Worm (Caenorhabditis elegans) whole organism, young adult: Measurements from ENCODE around the gene B0336.7.

Experiments
- B0035.1 ChIP-seq: sonication (generic microtip); optimal IDR thresholded peaks from 2 replicates; lab custom pipeline; 2016; ENCODE audit warnings: missing genetic modification characterization, mild to moderate bottlenecking, missing compliant biosample characterization, missing genotype, missing genetic modification reagents
- B0261.1 ChIP-seq: sonication (generic microtip); optimal IDR thresholded peaks from 2 replicates; lab custom pipeline; 2016; ENCODE audit warnings: mild to moderate bottlenecking, missing genetic modification characterization, moderate library complexity, missing compliant biosample characterization
- C17E4.6 ChIP-seq: fragments of 200-800 bp; sonication (Bioruptor generic); IDR thresholded peaks from 2 replicates; pipeline ENCODE4 v1.3.6; 2022; ENCODE audit warnings: missing genetic modification reagents, missing genetic modification characterization, missing compliant biosample characterization
- F23B12.7 ChIP-seq: sonication (generic microtip); optimal IDR thresholded peaks from 2 replicates; lab custom pipeline; 2017; ENCODE audit warnings: missing genetic modification characterization, mild to moderate bottlenecking, missing compliant biosample characterization, antibody characterized with exemption, moderate library complexity; ENCODE audit not compliant: insufficient read depth
- F33H1.4 ChIP-seq: fragments of 200-800 bp; sonication (Bioruptor generic); IDR thresholded peaks from 2 replicates; pipeline ENCODE4 v1.3.6; 2022; ENCODE audit warnings: missing genetic modification reagents, missing genetic modification characterization, missing compliant biosample characterization
- F37B4.10 ChIP-seq: fragments of 200-800 bp; sonication (Bioruptor generic); IDR thresholded peaks from 2 replicates; pipeline ENCODE4 v1.3.6; 2022; ENCODE audit warnings: missing genetic modification characterization, missing compliant biosample characterization
- F49E8.2 ChIP-seq: sonication (generic microtip); optimal IDR thresholded peaks from 3 replicates; lab custom pipeline; 2017; ENCODE audit warnings: missing genetic modification characterization, mild to moderate bottlenecking, missing compliant biosample characterization, antibody characterized with exemption, moderate library complexity; ENCODE audit not compliant: insufficient read depth
- K12H6.12 ChIP-seq: fragments of 200-800 bp; sonication (Bioruptor generic); optimal IDR thresholded peaks from 2 replicates; lab custom pipeline; 2018; ENCODE audit warnings: mild to moderate bottlenecking, missing genetic modification characterization, missing compliant biosample characterization
- T07F8.4 ChIP-seq: sonication (generic microtip); optimal IDR thresholded peaks from 2 replicates; lab custom pipeline; 2016; ENCODE audit warnings: mild to moderate bottlenecking, missing genetic modification characterization, moderate library complexity, missing compliant biosample characterization
- Y53G8AR.9 ChIP-seq: fragments of 200-800 bp; sonication (Bioruptor generic); conservative IDR thresholded peaks from 2 replicates; pipeline ENCODE4 v1.3.6; 2022; ENCODE audit warnings: missing genetic modification reagents, missing genetic modification characterization, missing compliant biosample characterization
- Y56A3A.18 ChIP-seq: fragments of 200-800 bp; sonication (Bioruptor generic); IDR thresholded peaks from 2 replicates; pipeline ENCODE4 v1.3.6; 2022; ENCODE audit warnings: missing genetic modification reagents, missing genetic modification characterization, missing compliant biosample characterization
- akir-1 ChIP-seq: fragments of 200-800 bp; sonication (Bioruptor generic); optimal IDR thresholded peaks from 2 replicates; lab custom pipeline; 2018; ENCODE audit warnings: mild to moderate bottlenecking, missing genetic modification characterization, moderate library complexity, missing compliant biosample characterization
- bed-2 ChIP-seq: fragments of 200-800 bp; sonication (Bioruptor generic); IDR thresholded peaks from 2 replicates; pipeline ENCODE4 v1.3.6; 2022; ENCODE audit warnings: missing genetic modification reagents, missing genetic modification characterization, missing compliant biosample characterization
- ceh-27 ChIP-seq: fragments of 200-800 bp; sonication (Bioruptor generic); optimal IDR thresholded peaks from 2 replicates; lab custom pipeline; 2018; ENCODE audit warnings: mild to moderate bottlenecking, missing genetic modification characterization, moderate library complexity, missing compliant biosample characterization
- dpff-1 ChIP-seq: sonication (generic microtip); optimal IDR thresholded peaks from 2 replicates; lab custom pipeline; 2017; ENCODE audit warnings: mild to moderate bottlenecking, missing genetic modification characterization, missing compliant biosample characterization
- ekl-4 ChIP-seq: fragments of 200-800 bp; sonication (Bioruptor generic); IDR thresholded peaks from 2 replicates; pipeline ENCODE4 v1.3.6; 2022; ENCODE audit warnings: missing genetic modification reagents, missing genetic modification characterization, missing compliant biosample characterization
- hlh-12 ChIP-seq: sonication (generic microtip); optimal IDR thresholded peaks from 2 replicates; lab custom pipeline; 2016; ENCODE audit warnings: missing genetic modification characterization, missing compliant biosample characterization
- lin-40 ChIP-seq: sonication (generic microtip); optimal IDR thresholded peaks from 2 replicates; lab custom pipeline; 2016; ENCODE audit warnings: missing genetic modification characterization, mild to moderate bottlenecking, missing compliant biosample characterization, missing genotype, missing genetic modification reagents
- lsy-27 ChIP-seq: sonication (generic microtip); optimal IDR thresholded peaks from 2 replicates; lab custom pipeline; 2017; ENCODE audit warnings: missing genetic modification characterization, mild to moderate bottlenecking, missing compliant biosample characterization, antibody characterized with exemption, missing genotype, borderline replicate concordance; ENCODE audit not compliant: insufficient read depth
- madf-3 ChIP-seq: fragments of 200-800 bp; sonication (Bioruptor generic); IDR thresholded peaks from 2 replicates; pipeline ENCODE4 v1.3.6; 2022; ENCODE audit warnings: missing genetic modification reagents, missing genetic modification characterization, missing compliant biosample characterization
- mcd-1 ChIP-seq: fragments of 200-800 bp; sonication (Bioruptor generic); IDR thresholded peaks from 2 replicates; pipeline ENCODE4 v1.3.6; 2022; ENCODE audit warnings: missing genetic modification reagents, missing genetic modification characterization, missing compliant biosample characterization
- nfya-2 ChIP-seq: fragments of 200-800 bp; sonication (Bioruptor generic); IDR thresholded peaks from 2 replicates; pipeline ENCODE4 v1.3.6; 2022; ENCODE audit warnings: missing genetic modification reagents, missing genetic modification characterization, missing compliant biosample characterization
- nhr-27 ChIP-seq: fragments of 200-800 bp; sonication (Bioruptor generic); optimal IDR thresholded peaks from 2 replicates; lab custom pipeline; 2018; ENCODE audit warnings: mild to moderate bottlenecking, missing genetic modification characterization, moderate library complexity, missing compliant biosample characterization
- nhr-90 ChIP-seq: sonication (generic microtip); optimal IDR thresholded peaks from 2 replicates; lab custom pipeline; 2016; ENCODE audit warnings: missing genotype, mild to moderate bottlenecking, missing genetic modification characterization, missing compliant biosample characterization
- pha-4 ChIP-seq: fragments of 150-350 bp; sonication (generic microtip); optimal IDR thresholded peaks from 2 replicates; lab custom pipeline; 2014; ENCODE audit warnings: missing biosample characterization, missing genetic modification reagents, missing genetic modification characterization
- rcor-1 ChIP-seq: fragments of 200-800 bp; sonication (Bioruptor generic); IDR thresholded peaks from 2 replicates; pipeline ENCODE4 v1.3.6; 2022; ENCODE audit warnings: missing genetic modification reagents, missing genetic modification characterization, missing compliant biosample characterization
- rec-8 ChIP-seq, 2 experiments: sonication (generic microtip); optimal IDR thresholded peaks; 2 replicates each; lab custom pipeline; 2016; ENCODE audit warnings: mild to moderate bottlenecking in 2 of 2, missing genetic modification characterization in 2 of 2, missing genetic modification reagents in 2 of 2, missing genotype in 2 of 2, missing biosample characterization in 1 of 2, missing compliant biosample characterization in 1 of 2, moderate library complexity in 1 of 2
- repo-1 ChIP-seq: sonication (generic microtip); optimal IDR thresholded peaks from 2 replicates; lab custom pipeline; 2017; ENCODE audit warnings: mild to moderate bottlenecking, missing genetic modification characterization, missing compliant biosample characterization
- snpc-4 ChIP-seq, 5 experiments: fragments of 150-350 bp in 1 of 5; sonication (generic microtip) in 4 of 5; optimal IDR thresholded peaks; 2 replicates each; lab custom pipeline; 2014 to 2018; ENCODE audit warnings: missing genetic modification characterization in 5 of 5, missing biosample characterization in 3 of 5, antibody characterized with exemption in 2 of 5, mild to moderate bottlenecking in 2 of 5, missing compliant biosample characterization in 2 of 5, missing genotype in 2 of 5, moderate library complexity in 2 of 5, missing genetic modification reagents in 1 of 5
- somi-1 ChIP-seq: fragments of 200-800 bp; sonication (Bioruptor generic); optimal IDR thresholded peaks from 2 replicates; lab custom pipeline; 2018; ENCODE audit warnings: mild to moderate bottlenecking, missing genetic modification characterization, missing compliant biosample characterization
- zim-3 ChIP-seq: sonication (generic microtip); optimal IDR thresholded peaks from 2 replicates; lab custom pipeline; 2017; ENCODE audit warnings: mild to moderate bottlenecking, missing genetic modification characterization, moderate library complexity, missing compliant biosample characterization
- ztf-25 ChIP-seq: fragments of 200-800 bp; sonication (Bioruptor generic); IDR thresholded peaks from 2 replicates; pipeline ENCODE4 v1.3.6; 2022; ENCODE audit warnings: missing genetic modification reagents, missing genetic modification characterization, missing compliant biosample characterization
- ztf-28 ChIP-seq: fragments of 200-800 bp; sonication (Bioruptor generic); IDR thresholded peaks from 2 replicates; pipeline ENCODE4 v1.3.6; 2022; ENCODE audit warnings: missing genetic modification reagents, missing genetic modification characterization, missing compliant biosample characterization
- ztf-6 ChIP-seq: fragments of 200-800 bp; sonication (Bioruptor generic); IDR thresholded peaks from 2 replicates; pipeline ENCODE4 v1.3.6; 2022; ENCODE audit warnings: missing genetic modification reagents, missing genetic modification characterization, missing compliant biosample characterization

Gene B0336.7

DNA sequence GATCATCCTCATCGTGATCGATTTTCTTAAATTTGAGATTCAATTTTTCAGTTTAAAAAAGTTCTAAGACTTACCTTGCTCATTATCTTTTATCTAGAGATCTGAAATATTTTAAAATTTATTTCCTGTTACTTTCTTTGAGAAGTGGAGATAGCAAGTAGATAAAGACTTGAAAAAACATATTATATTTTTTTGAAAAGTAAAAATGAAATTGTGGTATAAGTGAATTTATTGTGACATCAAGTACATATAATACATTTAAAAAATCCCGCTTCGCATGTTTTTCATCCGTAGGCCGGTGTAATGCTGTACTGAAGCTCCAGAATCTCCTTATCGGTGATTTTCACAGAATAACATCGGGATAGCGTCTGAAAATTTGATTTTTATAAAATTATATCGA, at the start of gene B0336.7:
Gene B0336.7 (minus strand): TSS at position 101 of the 400 bp plus-strand sequence.
- TF ChIP-seq ekl-4 (GFP tag; lab: Robert Waterston, UW) (no peak), F33H1.4 (GFP tag; lab: Robert Waterston, UW) (no peak), dpff-1 (no peak), somi-1 (GFP tag; lab: Kevin White, UChicago) (no peak), ztf-28 (GFP tag; lab: Robert Waterston, UW) (no peak), akir-1 (GFP tag; lab: Kevin White, UChicago) (no peak), T07F8.4 (tag; lab: Kevin White, UChicago) (no peak), F23B12.7 (tag; lab: Kevin White, UChicago) (no peak), hlh-12 (no peak), F49E8.2 (tag; lab: Kevin White, UChicago) (no peak), lsy-27 (tag; lab: Kevin White, UChicago) (no peak), rec-8 (tag; optimal IDR thresholded peaks at IDR 0.05; lab: Kevin White, UChicago) (no peak), repo-1 (no peak), B0261.1 (tag; lab: Kevin White, UChicago) (no peak), ztf-6 (no peak), nhr-27 (tag; lab: Kevin White, UChicago) (no peak)

ce11 chrIII:5744579-5744978, 47.4 kb upstream of the B0336.7 start, which contains the start of gene B0244.5:
B0244.5 (plus strand) TSS chrIII:5744879.
- TF ChIP-seq zim-3 (tag; lab: Kevin White, UChicago) (no peak), Y56A3A.18 (no peak), lin-40 (tag; lab: Kevin White, UChicago) (no peak), F37B4.10 (GFP tag; lab: Robert Waterston, UW) (no peak), bed-2 (no peak)

- TF ChIP-seq lsy-27 (tag; lab: Kevin White, UChicago) (no peak), mcd-1 (GFP tag; lab: Robert Waterston, UW) (no peak), madf-3 (GFP tag; lab: Robert Waterston, UW) (no peak), akir-1 (GFP tag; lab: Kevin White, UChicago) (no peak), C17E4.6 (GFP tag; lab: Robert Waterston, UW) (no peak), ztf-25 (GFP tag; lab: Robert Waterston, UW) (no peak), ceh-27 (GFP tag; lab: Kevin White, UChicago) (no peak), pha-4 (no peak), rcor-1 (GFP tag; lab: Robert Waterston, UW) (no peak), Y53G8AR.9 (GFP tag; lab: Robert Waterston, UW) (no peak), snpc-4 (GFP tag; optimal IDR thresholded peaks at IDR 0.05; lab: Kevin White, UChicago) (no peak), snpc-4 (tag; optimal IDR thresholded peaks at IDR 0.05; lab: Kevin White, UChicago) (no peak), nfya-2 (GFP tag; lab: Robert Waterston, UW) (no peak), K12H6.12 (no peak), B0035.1 (no peak), nhr-90 (no peak)
Measured at ce11 chrIII:5743084-5743483, 45.9 kb upstream of the B0336.7 start, which contains the start of gene B0244.15. B0244.15 (plus strand) TSS chrIII:5743384.
